Fruit fly (Drosophila melanogaster): Measurements from ENCODE around the gene bdl.

The bdl gene

DNA sequence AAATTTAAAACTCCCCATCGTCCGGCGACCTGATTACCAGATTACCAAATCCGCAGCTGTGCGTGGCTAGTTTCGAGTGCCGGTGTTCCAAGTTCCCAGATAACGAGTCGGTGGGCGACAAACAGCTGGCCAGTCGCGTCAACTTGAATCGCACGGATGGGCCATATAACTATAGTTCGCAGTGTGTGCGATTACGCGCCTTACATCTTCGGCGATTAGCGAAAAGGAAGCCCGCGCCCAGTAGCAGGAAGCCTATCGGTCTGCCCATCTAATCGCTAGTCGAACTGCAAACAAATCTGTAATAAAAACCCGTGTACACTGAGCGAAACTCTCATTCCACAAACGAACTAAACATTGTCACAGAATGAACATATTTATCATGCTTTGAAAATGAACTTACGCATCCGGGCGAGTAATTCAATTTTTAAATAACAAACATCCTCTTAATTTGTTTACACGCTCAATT is 10.7 kb downstream of the bdl start:
- TF ChIP-seq CG12605 (GFP tag; IDR thresholded peaks at IDR 0.05) (no peak), CG32121 (GFP tag; IDR thresholded peaks at IDR 0.05) (no peak), EcR (GFP tag; optimal IDR thresholded peaks at IDR 0.05) (no peak), CG13204 (GFP tag; optimal IDR thresholded peaks at IDR 0.05) (no peak), CG15710 (tag; optimal IDR thresholded peaks at IDR 0.05) (no peak), Pif1A (GFP tag; optimal IDR thresholded peaks at IDR 0.05) (no peak), CG14655 (GFP tag; optimal IDR thresholded peaks at IDR 0.05) (peak; percentile 5), CG4496 (GFP tag; IDR thresholded peaks at IDR 0.05) (peak; percentile 56; the same call in 2 of the 3 replicates), CG8159 (tag; optimal IDR thresholded peaks at IDR 0.05) (no peak), Snoo (tag; optimal IDR thresholded peaks at IDR 0.05) (no peak), Ets98B (GFP tag; IDR thresholded peaks at IDR 0.05) (peak; percentile 29; the same call in 1 of the 2 replicates), fd96Ca (GFP tag; IDR thresholded peaks at IDR 0.05) (no peak), CG17806 (tag; optimal IDR thresholded peaks at IDR 0.05) (no peak), CG9948 (tag; optimal IDR thresholded peaks at IDR 0.05) (no peak), CG8301 (tag; optimal IDR thresholded peaks at IDR 0.05) (peak; percentile 3), gl (tag; optimal IDR thresholded peaks at IDR 0.05) (no peak), CG34367 (tag; optimal IDR thresholded peaks at IDR 0.05) (no peak), Pif1B (GFP tag; optimal IDR thresholded peaks at IDR 0.05) (no peak), CG10348 (GFP tag; IDR thresholded peaks at IDR 0.05) (no peak), rn (GFP tag; IDR thresholded peaks at IDR 0.05) (no peak), D1 (tag; optimal IDR thresholded peaks at IDR 0.05) (no peak)

DNA sequence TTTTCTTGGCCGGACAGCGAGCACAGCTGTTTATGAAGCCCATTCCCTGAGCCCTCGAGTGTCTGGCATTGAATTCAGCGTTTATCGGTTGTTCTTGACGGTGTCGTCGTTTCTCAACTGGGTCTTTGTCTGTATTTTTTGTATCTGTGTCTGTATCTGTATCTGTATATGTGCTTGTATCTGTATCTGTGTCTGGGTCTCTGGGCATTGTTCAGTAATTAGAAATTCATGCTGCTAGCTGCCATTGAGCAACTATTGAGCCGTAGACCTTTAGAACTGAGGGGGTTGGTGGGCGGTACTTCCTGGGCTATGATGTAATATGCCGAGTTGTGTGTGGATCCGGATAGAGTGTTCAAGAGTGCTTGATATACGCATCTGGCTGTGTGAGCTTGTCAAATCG is 11.6 kb downstream of the bdl start:
- TF ChIP-seq fd96Ca (GFP tag; IDR thresholded peaks at IDR 0.05) (no peak; the same call in 2 of the 3 replicates), EcR (GFP tag; optimal IDR thresholded peaks at IDR 0.05) (peak; percentile 76)

DNA sequence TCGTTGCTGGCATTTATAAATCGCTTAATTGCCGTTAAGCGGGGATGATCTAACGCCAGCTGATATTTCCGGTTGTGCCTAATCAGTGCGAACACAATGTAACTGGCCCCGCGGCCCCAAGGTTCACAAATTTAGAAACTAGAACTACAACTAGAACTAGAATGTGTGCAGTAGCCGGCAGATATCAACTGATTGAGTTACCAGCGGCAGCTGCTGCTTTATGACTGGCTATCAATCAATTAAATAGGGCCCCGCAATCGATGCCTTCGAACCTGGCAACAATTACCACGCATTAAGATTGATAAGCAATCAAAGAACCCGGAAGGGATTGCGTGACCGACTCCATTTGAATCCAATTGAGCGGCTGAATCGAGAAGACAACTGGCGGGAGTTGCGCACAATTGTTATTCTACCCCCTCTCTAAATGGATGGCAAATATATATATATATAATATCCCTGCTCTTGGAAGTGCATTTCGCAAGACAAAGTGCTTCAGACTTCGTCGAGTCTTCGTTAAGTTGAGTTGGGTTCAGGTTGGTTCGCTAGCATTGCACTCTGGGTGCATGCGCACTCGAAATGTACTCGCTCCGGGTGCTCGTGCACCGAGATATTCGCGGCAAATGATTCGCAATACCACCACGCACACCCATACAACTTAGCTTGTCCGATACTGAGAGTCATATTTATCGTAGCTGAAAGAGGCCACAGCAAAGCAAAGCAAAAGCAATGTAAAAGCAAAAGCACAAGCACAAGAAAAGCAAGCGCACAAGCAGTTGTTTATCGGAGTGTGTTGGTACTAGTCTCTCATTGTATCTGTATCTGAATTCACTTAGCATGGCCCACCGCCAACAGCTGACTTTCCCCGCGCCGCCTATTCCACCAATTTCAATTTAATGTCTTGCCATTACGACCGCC is 15.7 kb downstream of the bdl start:
- TF ChIP-seq rn (GFP tag; IDR thresholded peaks at IDR 0.05) (no peak), CG32121 (GFP tag; IDR thresholded peaks at IDR 0.05) (peak; percentile 29; the same call in 1 of the 2 replicates), Ets98B (GFP tag; IDR thresholded peaks at IDR 0.05) (peak; percentile 46; the same call in 1 of the 2 replicates), D1 (tag; optimal IDR thresholded peaks at IDR 0.05) (no peak), CG12605 (GFP tag; IDR thresholded peaks at IDR 0.05) (no peak), Pif1B (GFP tag; optimal IDR thresholded peaks at IDR 0.05) (peak; percentile 30), gl (tag; optimal IDR thresholded peaks at IDR 0.05) (no peak), CG17806 (tag; optimal IDR thresholded peaks at IDR 0.05) (no peak), fd96Ca (GFP tag; IDR thresholded peaks at IDR 0.05) (no peak), CG4496 (GFP tag; IDR thresholded peaks at IDR 0.05) (no peak), CG9948 (tag; optimal IDR thresholded peaks at IDR 0.05) (no peak), CG13204 (GFP tag; optimal IDR thresholded peaks at IDR 0.05) (peak; percentile 49), Snoo (tag; optimal IDR thresholded peaks at IDR 0.05) (no peak), CG34367 (tag; optimal IDR thresholded peaks at IDR 0.05) (no peak), EcR (GFP tag; optimal IDR thresholded peaks at IDR 0.05) (peak; percentile 95), CG15710 (tag; optimal IDR thresholded peaks at IDR 0.05) (no peak), CG10348 (GFP tag; IDR thresholded peaks at IDR 0.05) (no peak), CG14655 (GFP tag; optimal IDR thresholded peaks at IDR 0.05) (no peak), Pif1A (GFP tag; optimal IDR thresholded peaks at IDR 0.05) (no peak), CG8301 (tag; optimal IDR thresholded peaks at IDR 0.05) (no peak)

DNA sequence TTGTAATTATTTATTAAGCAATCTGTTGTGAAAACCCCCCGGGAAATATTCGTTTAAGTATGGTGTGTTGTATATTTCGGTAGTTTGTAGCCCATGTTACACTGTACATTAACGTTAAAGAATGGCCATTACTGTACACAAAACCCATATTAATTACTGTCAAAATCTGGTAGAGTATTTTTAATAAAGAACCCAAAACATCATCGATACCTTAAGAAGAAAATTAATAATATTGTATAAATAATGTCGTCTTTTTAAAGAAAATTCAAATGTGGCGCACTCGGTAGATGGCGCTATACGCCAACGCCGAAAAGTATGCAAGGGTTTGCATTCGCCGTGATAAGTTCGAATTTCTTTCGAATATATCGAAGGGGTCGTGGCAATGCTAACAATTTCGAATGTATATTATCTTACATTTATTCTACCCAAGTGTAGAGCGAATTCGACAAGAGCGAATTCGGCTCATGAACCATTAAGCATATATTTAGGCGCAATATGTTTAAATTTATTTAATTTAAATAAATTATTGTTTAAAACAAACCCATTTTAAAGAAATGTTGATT is 21.3 kb downstream of the bdl start:
- no peak for TF ChIP-seq CG10348 (GFP tag; IDR thresholded peaks at IDR 0.05)
- peak; percentile 76 for TF ChIP-seq D1 (tag; optimal IDR thresholded peaks at IDR 0.05)

DNA sequence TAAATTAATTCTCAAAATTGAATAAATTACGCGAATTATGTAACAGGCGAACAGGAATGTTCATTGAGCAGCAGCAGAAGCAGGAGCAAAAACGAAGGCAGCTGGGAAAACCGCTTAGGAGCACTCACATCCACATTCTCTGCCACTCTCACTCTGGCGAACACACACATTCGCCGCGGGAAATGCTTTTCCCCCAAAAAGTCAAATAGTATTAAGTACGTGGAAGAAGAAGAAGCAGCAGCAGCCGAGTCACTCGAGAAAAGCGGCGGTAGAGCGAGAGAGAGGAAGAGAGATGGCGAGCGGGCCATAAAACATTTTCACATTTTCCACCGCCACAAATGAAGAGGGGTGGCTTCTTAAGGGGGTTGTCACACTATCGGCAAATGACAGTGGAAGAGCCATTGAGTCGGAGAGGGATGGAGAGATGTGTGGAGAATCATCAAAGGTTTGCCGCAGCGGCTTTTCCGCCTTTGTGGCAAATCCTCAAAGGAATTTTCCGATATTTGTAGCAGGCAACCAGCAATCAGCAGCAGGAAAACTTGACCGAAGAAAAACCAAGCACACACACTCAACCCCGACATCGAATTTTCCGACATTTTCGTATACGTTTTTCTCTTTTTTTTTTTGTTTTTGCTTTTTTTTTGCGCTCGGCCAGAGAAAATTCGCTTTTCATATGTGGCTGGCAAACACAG is 22.4 kb downstream of the bdl start:
- no peak for TF ChIP-seq CG15710 (tag; optimal IDR thresholded peaks at IDR 0.05)
- TF ChIP-seq fd96Ca (GFP tag; IDR thresholded peaks at IDR 0.05): peak; percentile 78; the same call in 1 of the 3 replicates
- peak; percentile 45 for TF ChIP-seq CG8301 (tag; optimal IDR thresholded peaks at IDR 0.05)
- TF ChIP-seq CG4496 (GFP tag; IDR thresholded peaks at IDR 0.05): peak; percentile 84
- no peak for TF ChIP-seq CG17806 (tag; optimal IDR thresholded peaks at IDR 0.05)
- peak; percentile 83 for TF ChIP-seq Ets98B (GFP tag; IDR thresholded peaks at IDR 0.05)
- TF ChIP-seq CG12605 (GFP tag; IDR thresholded peaks at IDR 0.05): peak; percentile 84
- TF ChIP-seq rn (GFP tag; IDR thresholded peaks at IDR 0.05): peak; percentile 47; the same call in 1 of the 2 replicates
- peak; percentile 49 for TF ChIP-seq CG14655 (GFP tag; optimal IDR thresholded peaks at IDR 0.05)
- no peak for TF ChIP-seq CG34367 (tag; optimal IDR thresholded peaks at IDR 0.05)
- TF ChIP-seq Pif1A (GFP tag; optimal IDR thresholded peaks at IDR 0.05): no peak
- no peak for TF ChIP-seq CG13204 (GFP tag; optimal IDR thresholded peaks at IDR 0.05)
- TF ChIP-seq CG9948 (tag; optimal IDR thresholded peaks at IDR 0.05): no peak
- TF ChIP-seq EcR (GFP tag; optimal IDR thresholded peaks at IDR 0.05): no peak
- no peak for TF ChIP-seq CG8159 (tag; optimal IDR thresholded peaks at IDR 0.05)
- no peak for TF ChIP-seq Snoo (tag; optimal IDR thresholded peaks at IDR 0.05)
- no peak for TF ChIP-seq D1 (tag; optimal IDR thresholded peaks at IDR 0.05)
- TF ChIP-seq Pif1B (GFP tag; optimal IDR thresholded peaks at IDR 0.05): no peak
- peak; percentile 80 for TF ChIP-seq CG32121 (GFP tag; IDR thresholded peaks at IDR 0.05)
- no peak for TF ChIP-seq gl (tag; optimal IDR thresholded peaks at IDR 0.05)
- TF ChIP-seq CG10348 (GFP tag; IDR thresholded peaks at IDR 0.05): no peak
